Worm (Caenorhabditis elegans): ENCODE measurements around the gene tsp-12.

The tsp-12 gene

DNA sequence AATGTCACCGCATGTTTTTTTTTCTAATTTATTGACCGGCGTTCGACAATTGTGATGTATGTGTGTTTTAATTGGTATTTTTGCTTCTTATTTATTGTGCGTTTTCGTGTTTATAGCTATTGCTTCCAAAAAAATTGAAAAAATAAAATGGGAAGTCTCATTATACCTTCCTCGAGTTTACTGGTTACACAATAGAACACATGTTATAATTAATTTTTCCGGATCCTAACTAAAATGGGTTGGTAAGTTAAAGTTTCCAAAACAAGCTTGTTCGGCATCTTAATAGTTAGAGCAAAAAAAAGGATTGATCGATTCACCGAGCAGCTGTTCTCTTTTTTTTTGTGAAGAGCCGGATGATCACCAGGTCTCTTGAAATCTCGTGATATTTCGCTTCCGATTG, 5.1 kb upstream of the tsp-12 start, which contains the start of gene ttr-54:
Gene ttr-54 (plus strand): TSS at position 301 of the 400 bp plus-strand sequence.
- TF ChIP-seq rnt-1 (tag; optimal IDR thresholded peaks at IDR 0.05) (peak; percentile 24), lsy-2 (tag; optimal IDR thresholded peaks at IDR 0.05) (no peak)

DNA sequence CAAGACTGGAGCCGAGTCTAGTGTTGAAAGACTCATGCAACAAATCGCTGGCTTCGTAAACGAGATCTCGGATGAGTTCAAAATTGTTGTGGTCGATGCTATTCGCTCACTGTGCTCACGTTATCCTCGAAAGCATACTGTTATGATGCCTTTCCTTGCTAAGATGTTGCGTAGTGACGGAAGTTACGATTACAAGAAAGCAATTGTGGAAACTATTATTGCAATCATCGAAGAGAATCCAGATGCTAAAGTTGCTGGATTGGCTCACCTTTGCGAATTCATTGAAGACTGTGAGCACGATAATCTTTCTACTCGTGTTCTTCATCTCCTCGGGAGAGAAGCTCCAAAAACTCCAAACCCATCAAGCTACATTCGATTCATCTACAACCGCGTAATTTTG, 3.1 kb upstream of the tsp-12 start:
- TF ChIP-seq snu-23 (GFP tag; optimal IDR thresholded peaks at IDR 0.05) = no peak
- TF ChIP-seq efl-1 (optimal IDR thresholded peaks at IDR 0.05) = no peak
- peak in 1 of 2 experiments; percentile 88 for TF ChIP-seq efl-1 (GFP tag; optimal IDR thresholded peaks at IDR 0.05 in 1 of 2)

DNA sequence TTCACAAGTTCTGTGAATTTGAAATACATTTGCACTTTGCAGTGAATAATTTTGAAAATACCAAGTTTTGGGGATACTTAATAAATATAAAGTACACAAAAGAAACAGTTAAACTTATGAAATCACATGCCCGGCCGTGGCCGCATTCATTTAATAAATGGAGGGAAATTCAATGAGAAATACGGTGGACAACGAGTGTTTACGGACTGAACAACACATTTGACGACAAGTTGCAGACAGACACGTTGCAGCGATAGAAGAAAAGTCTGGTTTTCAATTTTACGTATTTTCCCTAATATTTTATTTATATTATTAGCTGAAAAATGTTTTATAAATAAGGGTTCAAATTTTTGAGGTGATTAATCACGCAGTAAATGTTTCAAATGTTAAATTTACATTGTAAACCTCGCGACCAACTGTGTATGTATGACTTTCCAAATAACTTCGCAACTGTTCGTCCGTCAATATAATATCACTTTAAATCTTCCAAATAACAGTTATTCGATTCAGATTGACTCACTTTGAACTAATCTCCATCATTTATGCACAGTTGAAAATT, 1.1 kb upstream of the tsp-12 start, which contains the start of gene copg-1:
Gene copg-1 (plus strand): TSS at position 509 of the 559 bp plus-strand sequence.
- no peak for TF ChIP-seq vab-15 (tag; optimal IDR thresholded peaks at IDR 0.05)
- peak; percentile 35 for TF ChIP-seq C16A3.4 (tag; optimal IDR thresholded peaks at IDR 0.05)
- peak; percentile 13 for TF ChIP-seq ztf-4 (tag; optimal IDR thresholded peaks at IDR 0.05)
- TF ChIP-seq nhr-71 (tag; optimal IDR thresholded peaks at IDR 0.05) = peak; percentile 65
- TF ChIP-seq lir-3 (tag; optimal IDR thresholded peaks at IDR 0.05; ENCODE audit: poor library complexity) = no peak
- peak; percentile 37 for TF ChIP-seq rnt-1 (tag; optimal IDR thresholded peaks at IDR 0.05)
- TF ChIP-seq isw-1 (GFP tag; IDR thresholded peaks at IDR 0.05) = peak; percentile 34
- TF ChIP-seq blmp-1 (tag; optimal IDR thresholded peaks at IDR 0.05) = peak; percentile 49
- peak; percentile 51 for TF ChIP-seq tbx-2 (tag; optimal IDR thresholded peaks at IDR 0.05)
- no peak for TF ChIP-seq sup-37 (GFP tag; optimal IDR thresholded peaks at IDR 0.05)
- no peak for TF ChIP-seq lin-39 (tag; optimal IDR thresholded peaks at IDR 0.05)
- TF ChIP-seq fos-1 (tag; optimal IDR thresholded peaks at IDR 0.05) = no peak
- TF ChIP-seq tlp-1 (tag; optimal IDR thresholded peaks at IDR 0.05) = no peak
- TF ChIP-seq nhr-47 (tag; optimal IDR thresholded peaks at IDR 0.05) = peak; percentile 67
- TF ChIP-seq nhr-85 (tag) = peak; percentile 48
- no peak for TF ChIP-seq ama-1 (optimal IDR thresholded peaks at IDR 0.05)
- peak; percentile 45 to 74 (median 62) for TF ChIP-seq dpl-1 (GFP tag; optimal IDR thresholded peaks at IDR 0.05)
- peak; percentile 89 to 97 for TF ChIP-seq lsy-2 (tag; optimal IDR thresholded peaks at IDR 0.05)
- peak; percentile 50 for TF ChIP-seq unc-86 (tag; optimal IDR thresholded peaks at IDR 0.05)
- no peak for TF ChIP-seq ces-1 (GFP tag; optimal IDR thresholded peaks at IDR 0.05)
- no peak for TF ChIP-seq pax-3 (tag; optimal IDR thresholded peaks at IDR 0.05)
- no peak for TF ChIP-seq hlh-4 (tag; optimal IDR thresholded peaks at IDR 0.05)
- TF ChIP-seq mep-1 (tag; optimal IDR thresholded peaks at IDR 0.05) = peak; percentile 91
- no peak for TF ChIP-seq aha-1 (tag; optimal IDR thresholded peaks at IDR 0.05)
- TF ChIP-seq xbp-1 (tag; optimal IDR thresholded peaks at IDR 0.05) = peak; percentile 57
- TF ChIP-seq sox-4 (tag; optimal IDR thresholded peaks at IDR 0.05) = no peak
- TF ChIP-seq lin-14 (GFP tag; optimal IDR thresholded peaks at IDR 0.05) = peak; percentile 73
- TF ChIP-seq alr-1 (tag; optimal IDR thresholded peaks at IDR 0.05; ENCODE audit: borderline replicate concordance) = no peak
- no peak for TF ChIP-seq lin-15B (tag; optimal IDR thresholded peaks at IDR 0.05)
- TF ChIP-seq jun-1 (tag; optimal IDR thresholded peaks at IDR 0.05) = no peak
- peak in 1 of 2 experiments; percentile 34 for TF ChIP-seq mdl-1 (tag; optimal IDR thresholded peaks at IDR 0.05)
- TF ChIP-seq snu-23 (GFP tag; optimal IDR thresholded peaks at IDR 0.05) = peak; percentile 66
- peak; percentile 29 for TF ChIP-seq unc-130 (tag; optimal IDR thresholded peaks at IDR 0.05)
- TF ChIP-seq fkh-8 (tag; optimal IDR thresholded peaks at IDR 0.05) = peak; percentile 28
- peak; percentile 13 for TF ChIP-seq nhr-90 (tag; optimal IDR thresholded peaks at IDR 0.05; ENCODE audit: poor library complexity)
- no peak for TF ChIP-seq elt-2 (tag; optimal IDR thresholded peaks at IDR 0.05)
- peak in 2 of 6 experiments; percentile 37 to 62 for TF ChIP-seq elt-3 (tag; optimal IDR thresholded peaks at IDR 0.05)
- TF ChIP-seq nhr-76 (tag; optimal IDR thresholded peaks at IDR 0.05) = no peak
- no peak for TF ChIP-seq mef-2 (tag; optimal IDR thresholded peaks at IDR 0.05)
- TF ChIP-seq ceh-82 (tag; optimal IDR thresholded peaks at IDR 0.05) = peak in 2 of 3 experiments; percentile 15 to 42
- no peak for TF ChIP-seq ceh-63 (GFP tag; optimal IDR thresholded peaks at IDR 0.05)
- no peak for TF ChIP-seq ceh-8 (GFP tag; optimal IDR thresholded peaks at IDR 0.05)
- TF ChIP-seq nhr-12 (tag; optimal IDR thresholded peaks at IDR 0.05) = no peak
- no peak for TF ChIP-seq unc-98 (GFP tag; IDR thresholded peaks at IDR 0.05)
- TF ChIP-seq efl-1 (optimal IDR thresholded peaks at IDR 0.05) = peak; percentile 56 to 64
- TF ChIP-seq efl-1 (GFP tag; optimal IDR thresholded peaks at IDR 0.05 in 1 of 2) = peak; percentile 69 to 94
- no peak for TF ChIP-seq fkh-4 (tag; optimal IDR thresholded peaks at IDR 0.05; ENCODE audit: borderline replicate concordance)
- peak; percentile 5 for TF ChIP-seq nhr-77 (tag; optimal IDR thresholded peaks at IDR 0.05)

All from whole organism, L1 larva.